Fruit fly (Drosophila melanogaster): ENCODE measurements around the gene slam.

Gene slam

DNA sequence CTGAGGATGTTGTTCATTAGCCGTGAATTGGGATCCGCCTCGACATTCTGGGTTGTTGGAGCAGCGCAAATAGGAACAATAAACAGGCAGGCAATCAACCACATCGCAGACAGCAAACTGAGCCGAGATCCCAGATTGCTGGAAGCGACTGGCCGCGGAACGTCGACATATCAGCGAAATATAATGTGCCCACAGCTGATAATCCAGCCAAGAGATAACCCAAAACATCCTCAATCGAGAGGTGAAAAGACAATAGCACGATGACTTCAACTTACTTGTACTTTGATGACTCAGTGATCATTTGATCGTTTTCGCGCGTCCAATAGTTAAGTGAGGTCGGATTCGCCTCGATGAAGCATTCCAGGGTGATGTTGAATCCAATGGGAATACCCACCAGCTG, 13.2 kb downstream of the slam start, which contains the start of gene Nepl6:
TSS of gene Nepl6 (minus strand) at position 104 of the 400 bp plus-strand sequence.
- TF ChIP-seq Hr96 (GFP tag; optimal IDR thresholded peaks at IDR 0.05), result no peak
- no peak for TF ChIP-seq toe (GFP tag; optimal IDR thresholded peaks at IDR 0.05)
- TF ChIP-seq CG12768 (GFP tag; optimal IDR thresholded peaks at IDR 0.05), result no peak
- no peak for TF ChIP-seq pad (GFP tag; optimal IDR thresholded peaks at IDR 0.05)
- TF ChIP-seq bab1 (GFP tag; optimal IDR thresholded peaks at IDR 0.05), result no peak
- TF ChIP-seq CG7045 (GFP tag; optimal IDR thresholded peaks at IDR 0.05), result no peak
- no peak for TF ChIP-seq CG1620 (GFP tag; optimal IDR thresholded peaks at IDR 0.05)
- no peak for TF ChIP-seq Mnt (GFP tag; optimal IDR thresholded peaks at IDR 0.05)
- TF ChIP-seq cnc (optimal IDR thresholded peaks at IDR 0.05), result no peak
- TF ChIP-seq cic (GFP tag; optimal IDR thresholded peaks at IDR 0.05), result no peak
- no peak for TF ChIP-seq CG33017 (tag; optimal IDR thresholded peaks at IDR 0.05)
- TF ChIP-seq CG14711 (tag; optimal IDR thresholded peaks at IDR 0.05), result no peak
- no peak for TF ChIP-seq tj (GFP tag; optimal IDR thresholded peaks at IDR 0.05)
- no peak for TF ChIP-seq Crg-1 (GFP tag; optimal IDR thresholded peaks at IDR 0.05)

DNA sequence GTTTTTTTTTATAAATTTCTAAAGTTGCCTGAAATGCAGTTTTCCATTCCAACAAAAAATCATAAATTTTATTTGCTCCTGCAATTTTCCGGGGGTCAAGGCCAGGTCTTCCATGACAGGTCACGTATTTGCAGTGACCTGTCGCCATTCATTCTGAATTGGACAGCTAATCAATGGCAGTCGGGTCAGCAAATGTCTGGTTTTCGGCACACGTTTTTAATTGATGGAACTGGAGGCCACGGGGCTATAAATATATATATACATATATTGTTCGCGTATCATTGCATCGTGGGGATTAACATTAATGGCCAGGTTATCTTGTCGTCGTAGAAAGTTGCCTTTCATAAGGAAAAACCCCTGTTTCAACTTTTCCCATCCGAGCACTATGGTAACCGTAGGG, 14.9 kb downstream of the slam start:
- no peak for TF ChIP-seq Mnt (GFP tag; optimal IDR thresholded peaks at IDR 0.05)
- no peak for TF ChIP-seq CG1620 (GFP tag; optimal IDR thresholded peaks at IDR 0.05)
- no peak for TF ChIP-seq toe (GFP tag; optimal IDR thresholded peaks at IDR 0.05)
- TF ChIP-seq Clk (GFP tag; optimal IDR thresholded peaks at IDR 0.05), result no peak
- TF ChIP-seq kay (GFP tag; ENCODE audit: borderline replicate concordance), result no peak
- TF ChIP-seq cnc (optimal IDR thresholded peaks at IDR 0.05), result no peak
- no peak for TF ChIP-seq Crg-1 (GFP tag; optimal IDR thresholded peaks at IDR 0.05)
- no peak for TF ChIP-seq CG12768 (GFP tag; optimal IDR thresholded peaks at IDR 0.05)
- TF ChIP-seq tj (GFP tag; optimal IDR thresholded peaks at IDR 0.05), result no peak
- TF ChIP-seq CG33017 (tag; optimal IDR thresholded peaks at IDR 0.05), result no peak
- TF ChIP-seq cic (GFP tag; optimal IDR thresholded peaks at IDR 0.05), result no peak
- no peak for TF ChIP-seq ovo (GFP tag; optimal IDR thresholded peaks at IDR 0.05)
- no peak for TF ChIP-seq CG14711 (tag; optimal IDR thresholded peaks at IDR 0.05)
- TF ChIP-seq pad (GFP tag; optimal IDR thresholded peaks at IDR 0.05), result no peak

DNA sequence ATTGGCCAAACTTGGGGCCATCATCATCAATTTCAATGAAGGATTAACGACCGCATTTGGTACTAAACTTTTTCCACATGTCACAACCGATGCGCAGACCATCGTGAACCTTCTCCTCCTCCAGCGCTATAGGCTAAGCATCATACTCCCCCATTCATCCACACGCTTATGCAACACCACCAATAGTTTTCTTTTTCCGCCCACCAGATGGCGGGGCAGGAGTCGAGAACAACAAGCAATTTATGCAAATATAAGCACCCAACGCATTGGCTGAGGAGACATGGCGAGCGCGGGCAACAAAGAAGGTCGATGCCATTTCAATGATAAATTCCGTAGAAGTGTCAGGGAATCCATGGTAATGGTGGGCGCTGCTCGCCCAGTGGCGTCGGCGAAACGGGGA, 19.3 kb downstream of the slam start:
- TF ChIP-seq CG5204 (GFP tag; optimal IDR thresholded peaks at IDR 0.05), result no peak
- TF ChIP-seq CG1620 (GFP tag; optimal IDR thresholded peaks at IDR 0.05), result no peak
- TF ChIP-seq Hr96 (GFP tag; optimal IDR thresholded peaks at IDR 0.05), result no peak
- TF ChIP-seq pad (GFP tag; optimal IDR thresholded peaks at IDR 0.05), result no peak
- TF ChIP-seq cic (GFP tag; optimal IDR thresholded peaks at IDR 0.05), result no peak
- TF ChIP-seq cnc (optimal IDR thresholded peaks at IDR 0.05), result no peak
- TF ChIP-seq kay (GFP tag; ENCODE audit: borderline replicate concordance), result no peak
- TF ChIP-seq Mnt (GFP tag; optimal IDR thresholded peaks at IDR 0.05), result no peak
- TF ChIP-seq Clk (GFP tag; optimal IDR thresholded peaks at IDR 0.05), result no peak
- TF ChIP-seq ovo (GFP tag; optimal IDR thresholded peaks at IDR 0.05), result no peak
- TF ChIP-seq CG14711 (tag; optimal IDR thresholded peaks at IDR 0.05), result no peak
- no peak for TF ChIP-seq Crg-1 (GFP tag; optimal IDR thresholded peaks at IDR 0.05)
- no peak for TF ChIP-seq CG7101 (tag; optimal IDR thresholded peaks at IDR 0.05)
- TF ChIP-seq CG7045 (GFP tag; optimal IDR thresholded peaks at IDR 0.05), result no peak
- TF ChIP-seq bab1 (GFP tag; optimal IDR thresholded peaks at IDR 0.05), result no peak
- TF ChIP-seq toe (GFP tag; optimal IDR thresholded peaks at IDR 0.05), result no peak
- TF ChIP-seq CG11617 (GFP tag; optimal IDR thresholded peaks at IDR 0.05), result no peak
- no peak for TF ChIP-seq CG33017 (tag; optimal IDR thresholded peaks at IDR 0.05)
- no peak for TF ChIP-seq CG12768 (GFP tag; optimal IDR thresholded peaks at IDR 0.05)
- TF ChIP-seq tj (GFP tag; optimal IDR thresholded peaks at IDR 0.05), result no peak

DNA sequence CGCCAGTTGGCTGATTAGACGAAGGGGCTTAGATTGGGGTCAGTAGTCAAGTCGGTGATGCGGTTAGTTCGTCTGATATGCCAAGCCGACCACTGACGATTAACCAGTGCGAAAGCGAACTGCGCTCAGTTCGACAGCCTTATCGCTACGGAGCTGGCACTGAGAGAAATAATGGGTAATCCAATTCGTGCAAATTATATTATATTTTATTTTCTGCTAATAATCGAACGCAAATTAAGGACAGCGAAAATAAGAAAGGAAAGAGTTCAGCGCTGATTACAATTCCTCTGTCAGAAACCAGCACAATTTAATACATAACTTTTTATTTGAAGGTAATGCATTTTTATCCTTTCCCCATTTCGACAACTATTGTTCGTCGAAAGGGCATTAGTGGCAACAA, 25.0 kb downstream of the slam start, which contains the start of gene CG42369:
TSS of gene CG42369 (minus strand) at position 101 of the 400 bp plus-strand sequence.
- TF ChIP-seq bab1 (GFP tag; optimal IDR thresholded peaks at IDR 0.05) (no peak), ovo (GFP tag; optimal IDR thresholded peaks at IDR 0.05) (no peak), toe (GFP tag; optimal IDR thresholded peaks at IDR 0.05) (no peak), cnc (optimal IDR thresholded peaks at IDR 0.05) (no peak), CG14711 (tag; optimal IDR thresholded peaks at IDR 0.05) (no peak), Mnt (GFP tag; optimal IDR thresholded peaks at IDR 0.05) (no peak), CG1620 (GFP tag; optimal IDR thresholded peaks at IDR 0.05) (no peak), CG7101 (tag; optimal IDR thresholded peaks at IDR 0.05) (no peak), kay (GFP tag; ENCODE audit: borderline replicate concordance) (no peak), pad (GFP tag; optimal IDR thresholded peaks at IDR 0.05) (no peak), CG7045 (GFP tag; optimal IDR thresholded peaks at IDR 0.05) (no peak), Crg-1 (GFP tag; optimal IDR thresholded peaks at IDR 0.05) (no peak), CG33017 (tag; optimal IDR thresholded peaks at IDR 0.05) (no peak), tj (GFP tag; optimal IDR thresholded peaks at IDR 0.05) (no peak), Hr96 (GFP tag; optimal IDR thresholded peaks at IDR 0.05) (no peak), CG5204 (GFP tag; optimal IDR thresholded peaks at IDR 0.05) (no peak), CG11617 (GFP tag; optimal IDR thresholded peaks at IDR 0.05) (no peak)

DNA sequence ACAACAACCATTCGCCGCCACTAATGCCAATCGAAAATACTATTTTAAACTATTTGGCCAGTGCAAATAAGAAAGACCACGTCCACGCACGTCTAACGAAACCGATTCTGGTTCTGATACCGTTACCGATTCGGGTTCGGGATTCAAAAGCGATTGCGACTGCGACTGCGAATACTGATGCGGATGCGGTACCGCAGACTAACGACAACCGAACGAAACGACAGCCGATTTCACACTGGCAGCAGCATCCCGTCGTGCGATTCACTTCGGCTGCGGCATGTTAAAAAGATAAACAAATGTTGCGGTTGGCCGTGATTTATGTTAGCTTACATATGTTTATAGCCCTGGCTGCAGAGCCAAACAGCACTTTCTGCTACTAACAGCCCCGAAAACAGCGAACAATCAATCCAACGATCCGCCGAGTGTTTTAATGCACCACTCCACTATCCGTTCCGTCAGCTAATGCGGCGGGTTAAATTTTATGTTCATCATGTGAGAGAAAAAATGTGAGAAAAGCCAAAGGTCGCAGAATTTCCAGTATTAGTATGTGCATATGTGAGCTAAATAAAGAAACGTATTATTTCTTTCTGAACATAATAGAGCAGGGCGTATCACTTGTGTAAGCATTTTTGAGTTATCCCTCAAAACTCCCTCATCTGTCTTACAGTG, 39.0 kb downstream of the slam start, which contains the start of gene DIP-epsilon:
TSS of gene DIP-epsilon (minus strand) at position 238 of the 669 bp plus-strand sequence.
- TF ChIP-seq bab1 (GFP tag; optimal IDR thresholded peaks at IDR 0.05), result no peak
- TF ChIP-seq Crg-1 (GFP tag; optimal IDR thresholded peaks at IDR 0.05), result no peak
- TF ChIP-seq CG33017 (tag; optimal IDR thresholded peaks at IDR 0.05), result no peak
- no peak for TF ChIP-seq CG1620 (GFP tag; optimal IDR thresholded peaks at IDR 0.05)
- no peak for TF ChIP-seq pad (GFP tag; optimal IDR thresholded peaks at IDR 0.05)
- no peak for TF ChIP-seq toe (GFP tag; optimal IDR thresholded peaks at IDR 0.05)
- no peak for TF ChIP-seq Hr96 (GFP tag; optimal IDR thresholded peaks at IDR 0.05)
- no peak for TF ChIP-seq ovo (GFP tag; optimal IDR thresholded peaks at IDR 0.05)
- TF ChIP-seq CG11617 (GFP tag; optimal IDR thresholded peaks at IDR 0.05), result no peak
- TF ChIP-seq Mnt (GFP tag; optimal IDR thresholded peaks at IDR 0.05), result no peak

DNA sequence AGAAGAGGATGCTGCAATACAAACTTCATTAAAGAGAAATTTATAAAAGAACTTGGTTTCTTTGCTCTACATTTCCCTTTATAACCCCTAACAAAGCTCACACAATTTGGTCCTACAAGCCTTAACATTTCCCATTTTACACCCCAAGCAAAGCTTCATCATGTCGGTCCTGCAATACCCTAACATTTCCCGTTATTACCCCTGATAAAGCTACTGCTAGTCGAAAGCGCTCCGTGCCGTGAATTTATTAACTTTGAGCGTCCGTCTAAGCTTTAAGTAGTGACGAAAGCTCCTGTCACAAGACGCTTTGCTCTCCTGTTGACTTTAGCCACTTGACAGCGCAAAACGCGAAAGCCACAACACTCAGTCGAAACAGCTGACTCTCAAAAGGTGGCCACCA, 39.8 kb downstream of the slam start, which contains the start of gene CG13982:
TSS of gene CG13982 (plus strand) at position 363 of the 400 bp plus-strand sequence.
- TF ChIP-seq tj (GFP tag; optimal IDR thresholded peaks at IDR 0.05) (no peak), pad (GFP tag; optimal IDR thresholded peaks at IDR 0.05) (peak; percentile 93), ovo (GFP tag; optimal IDR thresholded peaks at IDR 0.05) (no peak), kay (GFP tag; ENCODE audit: borderline replicate concordance) (no peak), cic (GFP tag; optimal IDR thresholded peaks at IDR 0.05) (no peak), CG5204 (GFP tag; optimal IDR thresholded peaks at IDR 0.05) (no peak), CG12768 (GFP tag; optimal IDR thresholded peaks at IDR 0.05) (no peak), CG7045 (GFP tag; optimal IDR thresholded peaks at IDR 0.05) (no peak)
